Fruit fly (Drosophila melanogaster) whole organism, pupa: ENCODE data around the gene insv.

ENCODE experiments used
- CG10348 ChIP-seq: fragments of 200-800 bp; sonication (Bioruptor generic); IDR thresholded peaks from 2 replicates; pipeline ENCODE4 v1.3.6; 2022; ENCODE audit warnings: missing biosample characterization, missing genetic modification characterization
- CG12605 ChIP-seq: fragments of 200-800 bp; sonication (Bioruptor generic); IDR thresholded peaks from 2 replicates; pipeline ENCODE4 v1.3.6; 2022; ENCODE audit warnings: missing biosample characterization, missing genetic modification characterization
- CG13204 ChIP-seq: fragments of 200-800 bp; sonication (Bioruptor generic); optimal IDR thresholded peaks from 2 replicates; lab custom pipeline; 2018; ENCODE audit warnings: missing biosample characterization, mild to moderate bottlenecking, missing genetic modification characterization, moderate library complexity
- CG14655 ChIP-seq: fragments of 200-800 bp; sonication (Bioruptor generic); optimal IDR thresholded peaks from 3 replicates; lab custom pipeline; 2017; ENCODE audit warnings: mild to moderate bottlenecking, missing biosample characterization, missing genetic modification reagents, missing genetic modification characterization
- CG15710 ChIP-seq: fragments of 200-800 bp; sonication (Bioruptor generic); optimal IDR thresholded peaks from 2 replicates; lab custom pipeline; 2018; ENCODE audit warnings: missing biosample characterization, mild to moderate bottlenecking, missing genetic modification characterization, moderate library complexity
- CG17806 ChIP-seq: fragments of 200-800 bp; sonication (Bioruptor generic); optimal IDR thresholded peaks from 2 replicates; lab custom pipeline; 2018; ENCODE audit warnings: missing biosample characterization, mild to moderate bottlenecking, missing genetic modification characterization, moderate library complexity
- CG32121 ChIP-seq: fragments of 200-800 bp; sonication (Bioruptor generic); IDR thresholded peaks from 2 replicates; pipeline ENCODE4 v1.3.6; 2022; ENCODE audit warnings: missing biosample characterization, missing genetic modification characterization
- CG34367 ChIP-seq: fragments of 200-800 bp; sonication (Bioruptor generic); optimal IDR thresholded peaks from 2 replicates; lab custom pipeline; 2018; ENCODE audit warnings: missing biosample characterization, mild to moderate bottlenecking, missing genetic modification characterization
- CG4496 ChIP-seq: fragments of 200-800 bp; sonication (Bioruptor generic); IDR thresholded peaks from 3 replicates; pipeline ENCODE4 v1.3.6; 2022; ENCODE audit warnings: missing biosample characterization, missing genetic modification characterization
- CG8159 ChIP-seq: fragments of 200-800 bp; sonication (Bioruptor generic); optimal IDR thresholded peaks from 3 replicates; lab custom pipeline; 2018; ENCODE audit warnings: missing biosample characterization, mild to moderate bottlenecking, missing genetic modification characterization, moderate library complexity
- CG8301 ChIP-seq: fragments of 200-800 bp; sonication (Bioruptor generic); optimal IDR thresholded peaks from 2 replicates; lab custom pipeline; 2018; ENCODE audit warnings: missing biosample characterization, mild to moderate bottlenecking, missing genetic modification characterization
- CG9948 ChIP-seq: fragments of 200-800 bp; sonication (Bioruptor generic); optimal IDR thresholded peaks from 2 replicates; lab custom pipeline; 2018; ENCODE audit warnings: missing biosample characterization, mild to moderate bottlenecking, missing genetic modification characterization, moderate library complexity
- D1 ChIP-seq: fragments of 200-800 bp; sonication (Bioruptor generic); optimal IDR thresholded peaks from 2 replicates; lab custom pipeline; 2018; ENCODE audit warnings: missing biosample characterization, mild to moderate bottlenecking, missing genetic modification characterization, moderate library complexity
- EcR ChIP-seq: fragments of 200-800 bp; sonication (Bioruptor generic); optimal IDR thresholded peaks from 3 replicates; lab custom pipeline; 2019; ENCODE audit warnings: missing biosample characterization, missing genetic modification characterization, mild to moderate bottlenecking, moderate library complexity, missing genetic modification reagents
- Ets98B ChIP-seq: fragments of 200-800 bp; sonication (Bioruptor generic); IDR thresholded peaks from 2 replicates; pipeline ENCODE4 v1.3.6; 2022; ENCODE audit warnings: missing biosample characterization, missing genetic modification characterization
- Pif1A ChIP-seq: fragments of 200-800 bp; sonication (Bioruptor generic); optimal IDR thresholded peaks from 3 replicates; lab custom pipeline; 2016; ENCODE audit warnings: missing biosample characterization, missing genetic modification characterization
- Pif1B ChIP-seq: fragments of 200-800 bp; sonication (Bioruptor generic); optimal IDR thresholded peaks from 3 replicates; lab custom pipeline; 2016; ENCODE audit warnings: missing biosample characterization, missing genetic modification characterization
- Snoo ChIP-seq: fragments of 200-800 bp; sonication (Bioruptor generic); optimal IDR thresholded peaks from 3 replicates; lab custom pipeline; 2017; ENCODE audit warnings: missing biosample characterization, mild to moderate bottlenecking, missing genetic modification characterization, inconsistent platforms
- fd96Ca ChIP-seq: fragments of 200-800 bp; sonication (Bioruptor generic); IDR thresholded peaks from 3 replicates; pipeline ENCODE4 v1.3.6; 2022; ENCODE audit warnings: missing biosample characterization, missing genetic modification characterization
- gl ChIP-seq: fragments of 200-800 bp; sonication (Bioruptor generic); optimal IDR thresholded peaks from 2 replicates; lab custom pipeline; 2018; ENCODE audit warnings: missing biosample characterization, mild to moderate bottlenecking, missing genetic modification characterization
- rn ChIP-seq: fragments of 200-800 bp; sonication (Bioruptor generic); IDR thresholded peaks from 2 replicates; pipeline ENCODE4 v1.3.6; 2022; ENCODE audit warnings: missing biosample characterization, missing genetic modification characterization

Gene insv

dm6 chr2L:2584461-2585056, 7.8 kb upstream of the insv start:
- TF ChIP-seq Snoo (tag; lab: Kevin White, UChicago) = no peak
- TF ChIP-seq Pif1B (GFP tag; lab: Kevin White, UChicago) = no peak
- no peak for TF ChIP-seq CG10348
- TF ChIP-seq fd96Ca = peak; percentile 62; the same call in 1 of the 3 replicates
- peak; percentile 42 for TF ChIP-seq gl (tag; lab: Kevin White, UChicago)
- peak; percentile 14 for TF ChIP-seq CG34367
- TF ChIP-seq CG4496 (GFP tag; lab: Robert Waterston, UW) = peak; percentile 46; the same call in 1 of the 3 replicates
- TF ChIP-seq CG13204 (GFP tag; lab: Kevin White, UChicago) = no peak
- no peak for TF ChIP-seq CG9948
- TF ChIP-seq CG14655 (GFP tag; lab: Kevin White, UChicago) = no peak
- peak; percentile 41 for TF ChIP-seq CG8301 (tag; lab: Kevin White, UChicago)
- peak; percentile 23 for TF ChIP-seq CG17806
- peak; percentile 23 for TF ChIP-seq CG15710 (tag; lab: Kevin White, UChicago)
- peak; percentile 40 for TF ChIP-seq Ets98B
- no peak for TF ChIP-seq D1 (tag; lab: Kevin White, UChicago)
- TF ChIP-seq CG8159 (tag; lab: Kevin White, UChicago) = peak; percentile 9
- TF ChIP-seq CG32121 = peak; percentile 17; the same call in 1 of the 2 replicates
- peak; percentile 72 for TF ChIP-seq EcR (GFP tag; lab: Kevin White, UChicago)
- no peak for TF ChIP-seq rn
- TF ChIP-seq Pif1A = no peak
- peak; percentile 21; the same call in 1 of the 2 replicates for TF ChIP-seq CG12605 (GFP tag; lab: Robert Waterston, UW)
- TF ChIP-seq, all 21 proteins: peak for 12

- TF ChIP-seq CG8159 (tag; lab: Kevin White, UChicago) = peak; percentile 19
- TF ChIP-seq CG4496 (GFP tag; lab: Robert Waterston, UW) = no peak
- TF ChIP-seq CG15710 (tag; lab: Kevin White, UChicago) = peak; percentile 1
- TF ChIP-seq CG14655 (GFP tag; lab: Kevin White, UChicago) = no peak
Measured at dm6 chr2L:2579669-2580351, 3.0 kb upstream of the insv start, which contains the start of the genes ND-B17.2 and Arpc5. Gene ND-B17.2 (minus strand): TSS chr2L:2580172. Gene Arpc5 (plus strand): TSS chr2L:2580292.

dm6 chr2L:2577361-2577737, 552 bp upstream of the insv start, which contains the start of gene Elba2:
Gene Elba2 (plus strand): TSS chr2L:2577687.
- TF ChIP-seq CG15710 (tag; lab: Kevin White, UChicago) (no peak), EcR (GFP tag; lab: Kevin White, UChicago) (no peak), rn (no peak), CG4496 (GFP tag; lab: Robert Waterston, UW) (no peak), CG8301 (tag; lab: Kevin White, UChicago) (no peak), Snoo (tag; lab: Kevin White, UChicago) (no peak), CG9948 (no peak), D1 (tag; lab: Kevin White, UChicago) (no peak), CG10348 (no peak), CG14655 (GFP tag; lab: Kevin White, UChicago) (no peak)

dm6 chr2L:2574717-2575273, 2.0 kb downstream of the insv start, which contains the start of the genes Rad1 and Sws1:
Gene Rad1 (minus strand): TSS chr2L:2575052.
Gene Sws1 (minus strand): TSS chr2L:2575052.
- TF ChIP-seq CG13204 (GFP tag; lab: Kevin White, UChicago) (no peak), CG8159 (tag; lab: Kevin White, UChicago) (no peak), Pif1A (no peak), CG4496 (GFP tag; lab: Robert Waterston, UW) (no peak), CG10348 (no peak), CG14655 (GFP tag; lab: Kevin White, UChicago) (no peak), CG8301 (tag; lab: Kevin White, UChicago) (no peak), CG9948 (no peak), D1 (tag; lab: Kevin White, UChicago) (no peak), gl (tag; lab: Kevin White, UChicago) (no peak), CG34367 (no peak), CG15710 (tag; lab: Kevin White, UChicago) (no peak), CG12605 (GFP tag; lab: Robert Waterston, UW) (no peak), CG32121 (no peak), Snoo (tag; lab: Kevin White, UChicago) (no peak), rn (no peak), fd96Ca (no peak), EcR (GFP tag; lab: Kevin White, UChicago) (no peak), Ets98B (no peak)

- TF ChIP-seq fd96Ca (no peak), CG15710 (tag; lab: Kevin White, UChicago) (no peak), CG4496 (GFP tag; lab: Robert Waterston, UW) (no peak), CG34367 (no peak), CG17806 (no peak), CG10348 (no peak), CG32121 (no peak), CG9948 (no peak), CG13204 (GFP tag; lab: Kevin White, UChicago) (no peak), CG8301 (tag; lab: Kevin White, UChicago) (no peak)
- TF ChIP-seq, all 21 proteins: peak for 0
Measured at dm6 chr2L:2572937-2573336, 3.9 kb downstream of the insv start, which contains the start of gene Cyp309a2. Gene Cyp309a2 (minus strand): TSS chr2L:2573037.
